Fruit fly (Drosophila melanogaster): ENCODE measurements around the gene wam.
A peak's percentile ranks its signal among the peaks of the same experiment; 100 is the strongest.

Gene wam

DNA sequence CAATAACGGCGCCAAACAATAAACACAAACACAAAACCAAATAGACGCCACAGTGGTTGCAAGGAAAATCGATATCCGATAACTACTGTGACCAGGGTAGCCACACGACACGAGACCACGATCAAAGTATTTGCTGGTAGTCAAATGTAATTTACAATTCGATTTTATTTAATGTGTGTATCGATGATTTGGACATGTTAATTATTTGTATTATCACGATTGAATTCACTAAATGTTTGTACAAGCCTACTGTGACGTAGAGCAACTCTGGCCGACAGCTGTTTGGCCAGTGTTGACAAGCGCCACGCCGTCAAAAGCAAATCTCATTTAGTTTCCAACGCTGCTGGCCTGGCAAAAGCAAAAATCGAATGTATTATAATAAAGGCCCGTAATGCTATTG lies 36.6 kb downstream of the wam start, which contains the start of the genes Rad60 and EloA (continued):
- TF ChIP-seq OdsH (GFP tag; optimal IDR thresholded peaks at IDR 0.05) (peak; percentile 82), CG8632 (GFP tag; optimal IDR thresholded peaks at IDR 0.05) (peak; percentile 59), topi (GFP tag; optimal IDR thresholded peaks at IDR 0.05) (peak; percentile 80), salr (GFP tag; optimal IDR thresholded peaks at IDR 0.05) (peak in 1 of 2 experiments; percentile 50), Gug (GFP tag; IDR thresholded peaks at IDR 0.05) (peak; percentile 43; the same call in 1 of the 2 replicates), pdm3 (GFP tag; optimal IDR thresholded peaks at IDR 0.05) (peak; percentile 84), Lpt (GFP tag; optimal IDR thresholded peaks at IDR 0.05) (peak; percentile 36), CG6854 (GFP tag; optimal IDR thresholded peaks at IDR 0.05) (peak; percentile 33), CG11902 (GFP tag; optimal IDR thresholded peaks at IDR 0.05) (peak; percentile 42), cyc (GFP tag; optimal IDR thresholded peaks at IDR 0.05) (peak; percentile 81), CG6276 (GFP tag; optimal IDR thresholded peaks at IDR 0.05) (no peak), Eip78C (GFP tag) (peak; percentile 91), CG31627 (GFP tag; optimal IDR thresholded peaks at IDR 0.05) (peak; percentile 83), CG6792 (GFP tag; optimal IDR thresholded peaks at IDR 0.05) (peak; percentile 69), CG7368 (GFP tag; optimal IDR thresholded peaks at IDR 0.05) (peak; percentile 66), lz (GFP tag; optimal IDR thresholded peaks at IDR 0.05) (peak; percentile 85), acj6 (GFP tag; optimal IDR thresholded peaks at IDR 0.05) (peak; percentile 80), CG8119 (GFP tag; IDR thresholded peaks at IDR 0.05) (no peak), fd59A (GFP tag; optimal IDR thresholded peaks at IDR 0.05) (peak; percentile 25), Hr38 (GFP tag; optimal IDR thresholded peaks at IDR 0.05) (peak; percentile 43), spab (GFP tag; optimal IDR thresholded peaks at IDR 0.05) (no peak), Ets21C (GFP tag; optimal IDR thresholded peaks at IDR 0.05) (no peak), Sox15 (GFP tag; optimal IDR thresholded peaks at IDR 0.05) (peak; percentile 38), CG11294 (GFP tag; IDR thresholded peaks at IDR 0.05) (0 out of 2 replicates have a peak, but pooled peaks have one; percentile 14), CG3032 (tag; optimal IDR thresholded peaks at IDR 0.05) (peak; percentile 67), CG8319 (GFP tag; optimal IDR thresholded peaks at IDR 0.05) (peak; percentile 56), Met (GFP tag; optimal IDR thresholded peaks at IDR 0.05) (peak; percentile 75), dac (GFP tag; optimal IDR thresholded peaks at IDR 0.05) (no peak), fd85E (GFP tag; optimal IDR thresholded peaks at IDR 0.05) (no peak)

dm6 chr3R:23248853-23249573 lies 38.8 kb downstream of the wam start, which contains the start of gene CG4467:
Gene CG4467, minus strand, starts transcription at chr3R:23248903.
- TF ChIP-seq Sox102F (GFP tag; optimal IDR thresholded peaks at IDR 0.05) (no peak), CG3919 (GFP tag; optimal IDR thresholded peaks at IDR 0.05) (no peak), CG15336 (GFP tag; IDR thresholded peaks at IDR 0.05) (no peak), CG11762 (GFP tag; optimal IDR thresholded peaks at IDR 0.05; ENCODE audit: insufficient read depth) (no peak), topi (GFP tag; optimal IDR thresholded peaks at IDR 0.05) (no peak), CG6276 (GFP tag; optimal IDR thresholded peaks at IDR 0.05) (no peak), OdsH (GFP tag; optimal IDR thresholded peaks at IDR 0.05) (no peak), Blimp-1 (GFP tag; optimal IDR thresholded peaks at IDR 0.05) (no peak), CG7368 (GFP tag; optimal IDR thresholded peaks at IDR 0.05) (peak; percentile 12), Ets96B (tag; optimal IDR thresholded peaks at IDR 0.05) (no peak), esn (GFP tag; optimal IDR thresholded peaks at IDR 0.05) (no peak), salr (GFP tag; optimal IDR thresholded peaks at IDR 0.05) (no peak), svp (GFP tag) (peak; percentile 57), Hr38 (GFP tag; optimal IDR thresholded peaks at IDR 0.05) (no peak), CG34406 (GFP tag; optimal IDR thresholded peaks at IDR 0.05) (no peak), vri (GFP tag; optimal IDR thresholded peaks at IDR 0.05) (no peak), Sox15 (GFP tag; optimal IDR thresholded peaks at IDR 0.05) (no peak), CG16779 (tag; optimal IDR thresholded peaks at IDR 0.05) (no peak), CG10631 (GFP tag; optimal IDR thresholded peaks at IDR 0.05) (no peak), CG3032 (tag; optimal IDR thresholded peaks at IDR 0.05) (no peak), Gug (GFP tag; IDR thresholded peaks at IDR 0.05) (no peak), CG6792 (GFP tag; optimal IDR thresholded peaks at IDR 0.05) (no peak), Smox (GFP tag; optimal IDR thresholded peaks at IDR 0.05) (no peak), lz (GFP tag; optimal IDR thresholded peaks at IDR 0.05) (no peak), CG6854 (GFP tag; optimal IDR thresholded peaks at IDR 0.05) (no peak), Ets21C (GFP tag; optimal IDR thresholded peaks at IDR 0.05) (no peak), ss (GFP tag; optimal IDR thresholded peaks at IDR 0.05) (no peak), dsx (GFP tag; optimal IDR thresholded peaks at IDR 0.05; ENCODE audit: poor library complexity, severe bottlenecking) (no peak), fkh (GFP tag; optimal IDR thresholded peaks at IDR 0.05) (peak; percentile 50), Eip78C (GFP tag) (peak; percentile 20)

All from whole organism, prepupa.